Worm (Caenorhabditis elegans) whole organism, L3 larva: ENCODE results near the gene F36H9.7.

Experiments
- ZK546.5 ChIP-seq: sonication (generic microtip); optimal IDR thresholded peaks from 2 replicates; lab custom pipeline; 2017; ENCODE audit warnings: missing biosample characterization, missing genetic modification characterization
- aly-2 ChIP-seq: fragments of 150-350 bp; optimal IDR thresholded peaks from 2 replicates; lab custom pipeline; 2014; ENCODE audit warnings: missing biosample characterization, missing genetic modification characterization
- ceh-28 ChIP-seq: fragments of 150-350 bp; optimal IDR thresholded peaks from 2 replicates; lab custom pipeline; 2014; ENCODE audit warnings: missing biosample characterization, missing genetic modification reagents, missing genetic modification characterization
- ceh-82 ChIP-seq: fragments of 150-350 bp; optimal IDR thresholded peaks from 2 replicates; lab custom pipeline; 2014; ENCODE audit warnings: missing biosample characterization, missing genetic modification characterization
- egl-27 ChIP-seq: sonication (generic microtip); optimal IDR thresholded peaks from 4 replicates; lab custom pipeline; 2017; ENCODE audit warnings: missing biosample characterization, missing genetic modification reagents, missing genetic modification characterization
- fkh-10 ChIP-seq: sonication (generic microtip); optimal IDR thresholded peaks from 2 replicates; lab custom pipeline; 2017; ENCODE audit warnings: missing biosample characterization, missing genetic modification reagents, missing genetic modification characterization
- fos-1 ChIP-seq: fragments of 150-350 bp; optimal IDR thresholded peaks from 2 replicates; lab custom pipeline; 2014; ENCODE audit warnings: missing biosample characterization, missing genetic modification characterization
- nhr-43 ChIP-seq: sonication (generic microtip); optimal IDR thresholded peaks from 2 replicates; lab custom pipeline; 2016; ENCODE audit warnings: mild to moderate bottlenecking, missing genetic modification characterization, missing compliant biosample characterization; ENCODE audit not compliant: poor library complexity, severe bottlenecking
- zag-1 ChIP-seq: fragments of 150-350 bp; optimal IDR thresholded peaks from 2 replicates; lab custom pipeline; 2014; ENCODE audit warnings: missing biosample characterization, missing genetic modification characterization

DNA sequence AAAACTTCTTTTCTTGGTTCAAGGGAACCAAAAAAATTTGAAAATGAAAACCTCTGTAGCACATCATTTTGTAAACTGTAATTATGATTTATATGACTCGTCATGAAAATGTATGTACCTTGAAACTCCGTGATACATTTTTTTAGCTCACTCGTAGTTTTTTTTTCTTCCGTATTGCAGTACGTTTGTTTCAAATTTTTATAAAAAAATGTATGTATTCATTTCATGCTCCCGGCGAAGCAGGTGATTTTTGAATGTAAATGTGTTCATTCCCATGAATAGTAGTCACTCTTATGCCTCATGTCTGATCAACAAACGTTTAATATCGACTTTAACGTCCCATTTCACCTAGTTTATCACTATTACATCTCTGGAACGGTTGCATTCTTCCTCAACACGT lies 49.4 kb downstream of the F36H9.7 start, which contains the start of gene sri-27:
- no peak for TF ChIP-seq egl-27 (tag; lab: Kevin White, UChicago)
- no peak for TF ChIP-seq fos-1 (tag; lab: Kevin White, UChicago)
- TF ChIP-seq ceh-82 = no peak
- no peak for TF ChIP-seq nhr-43 (tag; lab: Kevin White, UChicago)
- TF ChIP-seq zag-1 (tag; lab: Kevin White, UChicago) = no peak
- TF ChIP-seq fkh-10 (GFP tag; lab: Kevin White, UChicago) = no peak
- TF ChIP-seq aly-2 (tag; lab: Kevin White, UChicago) = no peak
- TF ChIP-seq ceh-28 (tag; lab: Kevin White, UChicago) = no peak
- TF ChIP-seq ZK546.5 = no peak
